Fruit fly (Drosophila melanogaster) ovary, adult (tissue): ENCODE data around the gene Dip-B.

Source experiments
- CG17801 ChIP-seq: fragments of 200-800 bp; optimal IDR thresholded peaks from 2 replicates; lab custom pipeline; 2019; ENCODE audit warnings: missing biosample characterization, mild to moderate bottlenecking, missing genetic modification characterization, moderate library complexity; ENCODE audit not compliant: partially characterized antibody

Dip-B gene

dm6 chr3R:13817480-13818305 is 35.6 kb downstream of the Dip-B start:
- no peak for TF ChIP-seq CG17801

dm6 chr3R:13819037-13819436 is 36.9 kb downstream of the Dip-B start:
- TF ChIP-seq CG17801, result no peak

dm6 chr3R:13820483-13820882 is 38.4 kb downstream of the Dip-B start:
- no peak for TF ChIP-seq CG17801

- TF ChIP-seq CG17801, result no peak
These were observed 40.6 kb downstream of the Dip-B start for dm6 chr3R:13822602-13823220.

- TF ChIP-seq CG17801, result peak; percentile 11
These were observed 46.1 kb downstream of the Dip-B start, which contains the start of gene Mst87F for dm6 chr3R:13827953-13828922. TSS of gene Mst87F (minus strand) at chr3R:13828008.

- TF ChIP-seq CG17801, result no peak
These were observed 49.0 kb downstream of the Dip-B start for dm6 chr3R:13831042-13831441.

- TF ChIP-seq CG17801, result peak; percentile 67
These were observed 49.6 kb downstream of the Dip-B start for dm6 chr3R:13831596-13832119.

- TF ChIP-seq CG17801, result no peak
These were observed 50.9 kb downstream of the Dip-B start for dm6 chr3R:13832950-13833349.

- no peak for TF ChIP-seq CG17801
These were observed 51.4 kb downstream of the Dip-B start for dm6 chr3R:13833515-13833914.

- TF ChIP-seq CG17801, result no peak
These were observed 52.5 kb downstream of the Dip-B start for dm6 chr3R:13834551-13834950.
